Worm (Caenorhabditis elegans) whole organism, young adult: ENCODE data around the gene R102.2.
A peak's percentile ranks its signal among the peaks of the same experiment; 100 is the strongest.

ENCODE experiments used
- B0336.3 ChIP-seq: fragments of 200-800 bp; sonication (Bioruptor generic); IDR thresholded peaks from 2 replicates; pipeline ENCODE4 v1.3.6; 2022; ENCODE audit warnings: missing genetic modification characterization, missing compliant biosample characterization
- C06A6.2 ChIP-seq: fragments of 200-800 bp; sonication (Bioruptor generic); conservative IDR thresholded peaks from 2 replicates; pipeline ENCODE4 v1.3.6; 2022; ENCODE audit warnings: missing genetic modification characterization, missing compliant biosample characterization
- C17E4.6 ChIP-seq: fragments of 200-800 bp; sonication (Bioruptor generic); IDR thresholded peaks from 2 replicates; pipeline ENCODE4 v1.3.6; 2022; ENCODE audit warnings: missing genetic modification reagents, missing genetic modification characterization, missing compliant biosample characterization
- D2030.7 ChIP-seq: fragments of 200-800 bp; sonication (Bioruptor generic); IDR thresholded peaks from 2 replicates; pipeline ENCODE4 v1.3.6; 2022; ENCODE audit warnings: missing genetic modification reagents, missing genetic modification characterization, missing compliant biosample characterization
- F10E7.11 ChIP-seq: sonication (generic microtip); optimal IDR thresholded peaks from 2 replicates; lab custom pipeline; 2017; ENCODE audit warnings: mild to moderate bottlenecking, missing genetic modification characterization, moderate library complexity, missing compliant biosample characterization
- F37B4.10 ChIP-seq: fragments of 200-800 bp; sonication (Bioruptor generic); IDR thresholded peaks from 2 replicates; pipeline ENCODE4 v1.3.6; 2022; ENCODE audit warnings: missing genetic modification characterization, missing compliant biosample characterization
- F39B2.1 ChIP-seq: fragments of 200-800 bp; sonication (Bioruptor generic); IDR thresholded peaks from 2 replicates; pipeline ENCODE4 v1.3.6; 2022; ENCODE audit warnings: missing genetic modification reagents, missing genetic modification characterization, missing compliant biosample characterization
- F49E8.2 ChIP-seq: sonication (generic microtip); optimal IDR thresholded peaks from 3 replicates; lab custom pipeline; 2017; ENCODE audit warnings: missing genetic modification characterization, mild to moderate bottlenecking, missing compliant biosample characterization, antibody characterized with exemption, moderate library complexity; ENCODE audit not compliant: insufficient read depth
- T07F8.4 ChIP-seq: sonication (generic microtip); optimal IDR thresholded peaks from 2 replicates; lab custom pipeline; 2016; ENCODE audit warnings: mild to moderate bottlenecking, missing genetic modification characterization, moderate library complexity, missing compliant biosample characterization
- T26A5.8 ChIP-seq: sonication (generic microtip); optimal IDR thresholded peaks from 2 replicates; lab custom pipeline; 2016; ENCODE audit warnings: missing genetic modification characterization, missing compliant biosample characterization
- Y53G8AR.9 ChIP-seq: fragments of 200-800 bp; sonication (Bioruptor generic); conservative IDR thresholded peaks from 2 replicates; pipeline ENCODE4 v1.3.6; 2022; ENCODE audit warnings: missing genetic modification reagents, missing genetic modification characterization, missing compliant biosample characterization
- ZK185.1 ChIP-seq: sonication (generic microtip); optimal IDR thresholded peaks from 2 replicates; lab custom pipeline; 2016; ENCODE audit warnings: mild to moderate bottlenecking, missing genetic modification characterization, missing compliant biosample characterization; ENCODE audit not compliant: poor library complexity, severe bottlenecking
- athp-1 ChIP-seq: sonication (generic microtip); optimal IDR thresholded peaks from 2 replicates; lab custom pipeline; 2017; ENCODE audit warnings: mild to moderate bottlenecking, missing genetic modification characterization, missing compliant biosample characterization
- attf-3 ChIP-seq: fragments of 200-800 bp; sonication (Bioruptor generic); conservative IDR thresholded peaks from 2 replicates; pipeline ENCODE4 v1.3.6; 2022; ENCODE audit warnings: missing genetic modification reagents, missing genetic modification characterization, missing compliant biosample characterization
- attf-6 ChIP-seq: fragments of 200-800 bp; sonication (Bioruptor generic); IDR thresholded peaks from 2 replicates; pipeline ENCODE4 v1.3.6; 2022; ENCODE audit warnings: missing genetic modification reagents, missing genetic modification characterization, missing compliant biosample characterization
- ceh-27 ChIP-seq: fragments of 200-800 bp; sonication (Bioruptor generic); optimal IDR thresholded peaks from 2 replicates; lab custom pipeline; 2018; ENCODE audit warnings: mild to moderate bottlenecking, missing genetic modification characterization, moderate library complexity, missing compliant biosample characterization
- ceh-40 ChIP-seq: fragments of 200-800 bp; sonication (Bioruptor generic); IDR thresholded peaks from 2 replicates; pipeline ENCODE4 v1.3.6; 2022; ENCODE audit warnings: missing genetic modification characterization, missing compliant biosample characterization
- egrh-3 ChIP-seq: fragments of 200-800 bp; sonication (Bioruptor generic); IDR thresholded peaks from 2 replicates; pipeline ENCODE4 v1.3.6; 2022; ENCODE audit warnings: missing genetic modification reagents, missing genetic modification characterization, missing compliant biosample characterization
- ekl-4 ChIP-seq: fragments of 200-800 bp; sonication (Bioruptor generic); IDR thresholded peaks from 2 replicates; pipeline ENCODE4 v1.3.6; 2022; ENCODE audit warnings: missing genetic modification reagents, missing genetic modification characterization, missing compliant biosample characterization
- fkh-3 ChIP-seq: sonication (generic microtip); optimal IDR thresholded peaks from 2 replicates; lab custom pipeline; 2016; ENCODE audit warnings: mild to moderate bottlenecking, missing genetic modification characterization, missing compliant biosample characterization
- gei-17 ChIP-seq: fragments of 200-800 bp; sonication (Bioruptor generic); optimal IDR thresholded peaks from 2 replicates; lab custom pipeline; 2018; ENCODE audit warnings: mild to moderate bottlenecking, missing genetic modification characterization, missing compliant biosample characterization
- hmg-1.2 ChIP-seq: fragments of 200-800 bp; sonication (Bioruptor generic); IDR thresholded peaks from 2 replicates; pipeline ENCODE4 v1.3.6; 2022; ENCODE audit warnings: missing genetic modification reagents, missing genetic modification characterization, missing compliant biosample characterization
- hrde-1 ChIP-seq: sonication (generic microtip); optimal IDR thresholded peaks from 2 replicates; lab custom pipeline; 2016; ENCODE audit warnings: missing genetic modification characterization, mild to moderate bottlenecking, missing compliant biosample characterization, moderate library complexity, missing genotype, missing genetic modification reagents, borderline replicate concordance
- hsf-1 ChIP-seq: fragments of 200-800 bp; sonication (Bioruptor generic); IDR thresholded peaks from 2 replicates; pipeline ENCODE4 v1.3.6; 2022; ENCODE audit warnings: missing genetic modification reagents, missing genetic modification characterization, missing compliant biosample characterization
- lin-26 ChIP-seq: fragments of 200-800 bp; sonication (Bioruptor generic); IDR thresholded peaks from 2 replicates; pipeline ENCODE4 v1.3.6; 2022; ENCODE audit warnings: missing genetic modification reagents, missing genetic modification characterization, missing compliant biosample characterization
- lin-35 ChIP-seq, 3 experiments: fragments of 150-350 bp in 2 of 3; sonication (generic microtip) in 1 of 3; optimal IDR thresholded peaks; 2 replicates each; lab custom pipeline; 2014 to 2018; ENCODE audit warnings: missing biosample characterization in 3 of 3, missing genetic modification characterization in 3 of 3, missing genetic modification reagents in 3 of 3
- lin-54 ChIP-seq: fragments of 200-800 bp; sonication (Bioruptor generic); optimal IDR thresholded peaks from 2 replicates; lab custom pipeline; 2018; ENCODE audit warnings: mild to moderate bottlenecking, missing genetic modification characterization, missing compliant biosample characterization
- madf-10 ChIP-seq: sonication (generic microtip); optimal IDR thresholded peaks from 2 replicates; lab custom pipeline; 2016; ENCODE audit warnings: mild to moderate bottlenecking, missing genetic modification characterization, missing compliant biosample characterization
- madf-3 ChIP-seq: fragments of 200-800 bp; sonication (Bioruptor generic); IDR thresholded peaks from 2 replicates; pipeline ENCODE4 v1.3.6; 2022; ENCODE audit warnings: missing genetic modification reagents, missing genetic modification characterization, missing compliant biosample characterization
- madf-6 ChIP-seq: fragments of 200-800 bp; sonication (Bioruptor generic); IDR thresholded peaks from 2 replicates; pipeline ENCODE4 v1.3.6; 2022; ENCODE audit warnings: missing genetic modification reagents, missing genetic modification characterization, missing compliant biosample characterization
- mel-28 ChIP-seq: sonication (generic microtip); optimal IDR thresholded peaks from 2 replicates; lab custom pipeline; 2016; ENCODE audit warnings: borderline replicate concordance, mild to moderate bottlenecking, missing genetic modification characterization, missing compliant biosample characterization
- mes-4 ChIP-seq: sonication (generic microtip); optimal IDR thresholded peaks from 2 replicates; lab custom pipeline; 2016; ENCODE audit warnings: missing genotype, missing genetic modification characterization, missing compliant biosample characterization
- nhr-179 ChIP-seq: sonication (generic microtip); optimal IDR thresholded peaks from 2 replicates; lab custom pipeline; 2016; ENCODE audit warnings: mild to moderate bottlenecking, missing genetic modification characterization, missing compliant biosample characterization
- pbrm-1 ChIP-seq: fragments of 200-800 bp; sonication (Bioruptor generic); IDR thresholded peaks from 2 replicates; pipeline ENCODE4 v1.3.6; 2022; ENCODE audit warnings: missing genetic modification reagents, missing genetic modification characterization, missing compliant biosample characterization
- rpc-1 ChIP-seq, 2 experiments: fragments of 150-350 bp in 1 of 2; sonication (generic microtip) in 1 of 2; optimal IDR thresholded peaks; 2 replicates each; lab custom pipeline; 2014 to 2018; ENCODE audit warnings: missing biosample characterization in 1 of 2, missing genetic modification characterization in 1 of 2, missing genetic modification reagents in 1 of 2, missing genotype in 1 of 2
- snpc-1.3 ChIP-seq: sonication (generic microtip); optimal IDR thresholded peaks from 2 replicates; lab custom pipeline; 2017; ENCODE audit warnings: missing genetic modification characterization, mild to moderate bottlenecking, missing compliant biosample characterization, antibody characterized with exemption, moderate library complexity, missing genotype, missing genetic modification reagents; ENCODE audit not compliant: insufficient read depth
- tlf-1 ChIP-seq: fragments of 200-800 bp; sonication (Bioruptor generic); optimal IDR thresholded peaks from 2 replicates; lab custom pipeline; 2018; ENCODE audit warnings: mild to moderate bottlenecking, missing genetic modification characterization, missing compliant biosample characterization
- unc-62 ChIP-seq: fragments of 150-350 bp; optimal IDR thresholded peaks from 2 replicates; lab custom pipeline; 2014; ENCODE audit warnings: missing biosample characterization, missing genetic modification reagents, missing genetic modification characterization
- xnd-1 ChIP-seq: sonication (generic microtip); optimal IDR thresholded peaks from 2 replicates; lab custom pipeline; 2016; ENCODE audit warnings: missing genotype, missing genetic modification reagents, missing genetic modification characterization, missing compliant biosample characterization
- ztf-28 ChIP-seq: fragments of 200-800 bp; sonication (Bioruptor generic); IDR thresholded peaks from 2 replicates; pipeline ENCODE4 v1.3.6; 2022; ENCODE audit warnings: missing genetic modification reagents, missing genetic modification characterization, missing compliant biosample characterization

The R102.2 gene

DNA sequence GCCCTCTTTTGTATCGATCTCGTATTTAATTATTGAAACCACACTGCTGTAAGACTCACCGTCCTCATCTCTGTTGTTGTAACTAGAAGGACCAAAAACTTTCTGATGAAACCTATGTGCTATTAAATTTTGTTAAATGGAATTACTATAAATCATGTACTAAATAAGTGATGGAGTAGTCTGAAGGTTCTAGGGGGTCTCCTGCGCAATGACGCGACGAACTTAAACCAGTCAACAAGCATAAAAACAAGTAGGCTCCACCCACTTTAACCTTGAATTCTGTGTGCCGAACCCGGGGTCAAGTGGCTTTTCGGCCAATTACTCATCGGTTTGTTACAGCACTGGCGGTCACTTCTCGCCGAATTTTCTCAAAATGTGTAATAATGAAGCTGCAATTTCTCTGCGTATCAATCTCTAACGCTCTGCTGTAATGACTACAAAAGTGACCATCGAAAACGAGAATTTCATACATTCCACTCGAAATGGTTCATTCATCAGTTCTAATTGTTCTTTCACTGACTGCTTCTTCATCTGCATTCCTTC is 49.7 kb downstream of the R102.2 start, which contains the start of gene grl-21:
TSS of gene grl-21 (plus strand) at position 464 of the 543 bp plus-strand sequence.
- 0 out of 2 replicates have a peak, but pooled peaks have one; percentile 28 for TF ChIP-seq C17E4.6 (GFP tag; lab: Robert Waterston, UW)
- no peak for TF ChIP-seq D2030.7 (GFP tag; lab: Robert Waterston, UW)
- TF ChIP-seq hrde-1, result peak; percentile 58
- 0 out of 2 replicates have a peak, but pooled peaks have one; percentile 43 for TF ChIP-seq Y53G8AR.9 (GFP tag; lab: Robert Waterston, UW)
- TF ChIP-seq mel-28 (tag; lab: Kevin White, UChicago), result peak; percentile 8
- TF ChIP-seq madf-6 (GFP tag; lab: Robert Waterston, UW), result peak; percentile 69
- TF ChIP-seq lin-35 (GFP tag; optimal IDR thresholded peaks at IDR 0.05; lab: Kevin White, UChicago), result no peak
- TF ChIP-seq ZK185.1, result no peak
- TF ChIP-seq snpc-1.3, result no peak
- no peak for TF ChIP-seq C06A6.2 (GFP tag; lab: Robert Waterston, UW)
- no peak for TF ChIP-seq egrh-3
- peak; percentile 12 for TF ChIP-seq F10E7.11
- 0 out of 2 replicates have a peak, but pooled peaks have one; percentile 66 for TF ChIP-seq madf-3 (GFP tag; lab: Robert Waterston, UW)
- no peak for TF ChIP-seq gei-17 (GFP tag; lab: Kevin White, UChicago)
- peak; percentile 23 for TF ChIP-seq tlf-1 (GFP tag; lab: Kevin White, UChicago)
- TF ChIP-seq rpc-1 (optimal IDR thresholded peaks at IDR 0.05; lab: Kevin White, UChicago), result no peak
- no peak for TF ChIP-seq rpc-1 (tag; optimal IDR thresholded peaks at IDR 0.05; lab: Kevin White, UChicago)
- TF ChIP-seq ztf-28 (GFP tag; lab: Robert Waterston, UW), result no peak
- no peak for TF ChIP-seq unc-62
- TF ChIP-seq B0336.3 (GFP tag; lab: Robert Waterston, UW), result peak; percentile 82; the same call in 1 of the 2 replicates
- TF ChIP-seq F49E8.2, result peak; percentile 36
- TF ChIP-seq lin-54, result peak; percentile 21
- TF ChIP-seq lin-26 (GFP tag; lab: Robert Waterston, UW), result peak; percentile 50; the same call in 1 of the 2 replicates
- TF ChIP-seq attf-3 (GFP tag; lab: Robert Waterston, UW), result 0 out of 2 replicates have a peak, but pooled peaks have one; percentile 16
- TF ChIP-seq ceh-27 (GFP tag; lab: Kevin White, UChicago), result no peak
- TF ChIP-seq madf-10, result no peak
- 0 out of 2 replicates have a peak, but pooled peaks have one; percentile 21 for TF ChIP-seq pbrm-1 (GFP tag; lab: Robert Waterston, UW)
- 0 out of 2 replicates have a peak, but pooled peaks have one; percentile 11 for TF ChIP-seq hmg-1.2
- TF ChIP-seq T26A5.8 (tag; lab: Kevin White, UChicago), result peak; percentile 39
- TF ChIP-seq ekl-4 (GFP tag; lab: Robert Waterston, UW), result peak; percentile 42; the same call in 1 of the 2 replicates
- TF ChIP-seq F39B2.1 (GFP tag; lab: Robert Waterston, UW), result no peak
- TF ChIP-seq F37B4.10 (GFP tag; lab: Robert Waterston, UW), result no peak
- no peak for TF ChIP-seq fkh-3 (tag; lab: Kevin White, UChicago)
- TF ChIP-seq ceh-40 (GFP tag; lab: Robert Waterston, UW), result no peak
- no peak for TF ChIP-seq attf-6
- peak; percentile 17 for TF ChIP-seq xnd-1 (tag; lab: Kevin White, UChicago)
- no peak for TF ChIP-seq T07F8.4 (tag; lab: Kevin White, UChicago)
- no peak for TF ChIP-seq mes-4 (tag; lab: Kevin White, UChicago)
- TF ChIP-seq athp-1, result peak; percentile 23
- no peak for TF ChIP-seq nhr-179 (tag; lab: Kevin White, UChicago)
- peak; percentile 32; the same call in 1 of the 2 replicates for TF ChIP-seq hsf-1 (GFP tag; lab: Robert Waterston, UW)
